In genomic region chr2L:309177-309576, dm6 we compare ENCODE assay signal across 1 fruit fly cellular context.
A peak's percentile ranks its signal among the peaks of the same experiment; 100 is the strongest.
TF ChIP-seq lines count a peak whose summit lies in the region.

No protein-coding gene starts in this region.

TF ChIP-seq in whole organism, embryonic, 481 proteins besides CTCF, POLR2A, EP300 and RAD21 (continued from another document and continues in another):
- TF ChIP-seq CG30403 (GFP tag; optimal IDR thresholded peaks at IDR 0.05; lab: Kevin White, UChicago) = no peak
- peak; percentile 13 for TF ChIP-seq gro (GFP tag; optimal IDR thresholded peaks at IDR 0.05; lab: Kevin White, UChicago)
- TF ChIP-seq CG4854 (GFP tag; optimal IDR thresholded peaks at IDR 0.05; lab: Kevin White, UChicago) = no peak
- TF ChIP-seq CG18476 (GFP tag; optimal IDR thresholded peaks at IDR 0.05; lab: Kevin White, UChicago) = no peak
- no peak for TF ChIP-seq CG15601 (tag; optimal IDR thresholded peaks at IDR 0.05; lab: Kevin White, UChicago)
- TF ChIP-seq sima (GFP tag; optimal IDR thresholded peaks at IDR 0.05; lab: Kevin White, UChicago) = no peak
- no peak for TF ChIP-seq CG4424 (GFP tag; optimal IDR thresholded peaks at IDR 0.05; lab: Kevin White, UChicago)
- TF ChIP-seq insv (GFP tag; optimal IDR thresholded peaks at IDR 0.05; lab: Kevin White, UChicago) = no peak
- TF ChIP-seq Side (GFP tag; optimal IDR thresholded peaks at IDR 0.05; lab: Kevin White, UChicago) = no peak
- TF ChIP-seq CG7928 (GFP tag; optimal IDR thresholded peaks at IDR 0.05; lab: Kevin White, UChicago) = no peak
- TF ChIP-seq CG2678 (tag; optimal IDR thresholded peaks at IDR 0.05; lab: Kevin White, UChicago) = peak; percentile 38
- no peak for TF ChIP-seq btn (GFP tag; optimal IDR thresholded peaks at IDR 0.05; lab: Kevin White, UChicago)
- TF ChIP-seq CG15514 (GFP tag; optimal IDR thresholded peaks at IDR 0.05; lab: Kevin White, UChicago) = no peak
- no peak for TF ChIP-seq Rx (GFP tag; IDR thresholded peaks at IDR 0.05; lab: Robert Waterston, UW)
- TF ChIP-seq unpg (GFP tag; optimal IDR thresholded peaks at IDR 0.05; lab: Kevin White, UChicago) = no peak
- TF ChIP-seq CG8478 (optimal IDR thresholded peaks at IDR 0.05; lab: Kevin White, UChicago) = no peak
- TF ChIP-seq ind (GFP tag; optimal IDR thresholded peaks at IDR 0.05; lab: Kevin White, UChicago) = peak; percentile 13
- peak; percentile 38 for TF ChIP-seq gem (tag; optimal IDR thresholded peaks at IDR 0.05; lab: Kevin White, UChicago)
- TF ChIP-seq vvl (GFP tag; IDR thresholded peaks at IDR 0.05; lab: Robert Waterston, UW) = peak; percentile 12; the same call in 1 of the 2 replicates
- TF ChIP-seq Myb (GFP tag; optimal IDR thresholded peaks at IDR 0.05; lab: Kevin White, UChicago) = no peak
- TF ChIP-seq CG8359 (GFP tag; optimal IDR thresholded peaks at IDR 0.05; lab: Kevin White, UChicago; ENCODE audit: borderline replicate concordance) = no peak
- TF ChIP-seq CG14860 (GFP tag; IDR thresholded peaks at IDR 0.05; lab: Robert Waterston, UW; ENCODE audit: partially characterized antibody) = no peak
- TF ChIP-seq gsb (GFP tag; IDR thresholded peaks at IDR 0.05; lab: Robert Waterston, UW) = no peak
- TF ChIP-seq E2f1 (GFP tag; IDR thresholded peaks at IDR 0.05; lab: Robert Waterston, UW) = peak; percentile 10; the same call in 1 of the 2 replicates
- TF ChIP-seq nerfin-2 (GFP tag; IDR thresholded peaks at IDR 0.05; lab: Robert Waterston, UW; ENCODE audit: partially characterized antibody) = no peak
- peak; percentile 33 for TF ChIP-seq CG7839 (tag; optimal IDR thresholded peaks at IDR 0.05; lab: Kevin White, UChicago)
- TF ChIP-seq sens (GFP tag; lab: Kevin White, UChicago) = peak; percentile 62
- no peak for TF ChIP-seq CG17328 (GFP tag; IDR thresholded peaks at IDR 0.05; lab: Robert Waterston, UW)
- TF ChIP-seq HmgD (GFP tag; optimal IDR thresholded peaks at IDR 0.05; lab: Kevin White, UChicago) = no peak
- TF ChIP-seq Dad (GFP tag; optimal IDR thresholded peaks at IDR 0.05; lab: Kevin White, UChicago) = no peak
- TF ChIP-seq CG3995 (GFP tag; optimal IDR thresholded peaks at IDR 0.05; lab: Kevin White, UChicago) = no peak
- no peak for TF ChIP-seq Max (GFP tag; optimal IDR thresholded peaks at IDR 0.05; lab: Kevin White, UChicago)
- TF ChIP-seq CG17385 (GFP tag; optimal IDR thresholded peaks at IDR 0.05; lab: Kevin White, UChicago) = peak; percentile 28
- no peak for TF ChIP-seq bowl (GFP tag; IDR thresholded peaks at IDR 0.05; lab: Robert Waterston, UW)
- no peak for TF ChIP-seq esg (GFP tag; conservative IDR thresholded peaks at IDR 0.05; lab: Robert Waterston, UW)
- TF ChIP-seq Adf1 (GFP tag; IDR thresholded peaks at IDR 0.05; lab: Robert Waterston, UW) = no peak
- no peak for TF ChIP-seq Kr (GFP tag; optimal IDR thresholded peaks at IDR 0.05; lab: Kevin White, UChicago)
- TF ChIP-seq kay (GFP tag; optimal IDR thresholded peaks at IDR 0.05; lab: Kevin White, UChicago) = no peak
- no peak for TF ChIP-seq Scr (GFP tag; IDR thresholded peaks at IDR 0.05; lab: Robert Waterston, UW; ENCODE audit: partially characterized antibody)
- TF ChIP-seq CG11695 (GFP tag; IDR thresholded peaks at IDR 0.05; lab: Robert Waterston, UW) = no peak; the same call in 2 of the 3 replicates
- peak; percentile 2 for TF ChIP-seq CG16815 (GFP tag; optimal IDR thresholded peaks at IDR 0.05; lab: Kevin White, UChicago)
- peak; percentile 30 for TF ChIP-seq Dek (tag; optimal IDR thresholded peaks at IDR 0.05; lab: Kevin White, UChicago)
- TF ChIP-seq CG6175 (GFP tag; IDR thresholded peaks at IDR 0.05; lab: Robert Waterston, UW) = no peak
- TF ChIP-seq Vsx1 (GFP tag; optimal IDR thresholded peaks at IDR 0.05; lab: Kevin White, UChicago) = no peak
- peak; percentile 19 for TF ChIP-seq Meics (GFP tag; optimal IDR thresholded peaks at IDR 0.05; lab: Kevin White, UChicago)
- TF ChIP-seq CG10366 (GFP tag; IDR thresholded peaks at IDR 0.05; lab: Robert Waterston, UW) = no peak
- TF ChIP-seq tna (GFP tag; IDR thresholded peaks at IDR 0.05; lab: Robert Waterston, UW; ENCODE audit: partially characterized antibody) = no peak
- TF ChIP-seq Hey (tag; optimal IDR thresholded peaks at IDR 0.05; lab: Kevin White, UChicago) = no peak
- no peak for TF ChIP-seq CG43689 (GFP tag; IDR thresholded peaks at IDR 0.05; lab: Robert Waterston, UW)
- no peak for TF ChIP-seq Mes4 (GFP tag; optimal IDR thresholded peaks at IDR 0.05; lab: Kevin White, UChicago)
- TF ChIP-seq CG9876 (GFP tag; optimal IDR thresholded peaks at IDR 0.05; lab: Kevin White, UChicago) = no peak
- no peak for TF ChIP-seq CG11398 (GFP tag; optimal IDR thresholded peaks at IDR 0.05; lab: Kevin White, UChicago)
- no peak for TF ChIP-seq ato (GFP tag; IDR thresholded peaks at IDR 0.05; lab: Robert Waterston, UW; ENCODE audit: partially characterized antibody)
- no peak for TF ChIP-seq TFAM (GFP tag; optimal IDR thresholded peaks at IDR 0.05; lab: Kevin White, UChicago)
- TF ChIP-seq CG4617 (GFP tag; optimal IDR thresholded peaks at IDR 0.05; lab: Kevin White, UChicago; ENCODE audit: borderline replicate concordance) = no peak
- TF ChIP-seq fru (optimal IDR thresholded peaks at IDR 0.05; lab: Kevin White, UChicago) = no peak
- TF ChIP-seq CG12071 (GFP tag; optimal IDR thresholded peaks at IDR 0.05; lab: Kevin White, UChicago) = no peak
- no peak for TF ChIP-seq dimm (GFP tag; IDR thresholded peaks at IDR 0.05; lab: Robert Waterston, UW)
- TF ChIP-seq HLH54F (GFP tag; optimal IDR thresholded peaks at IDR 0.05; lab: Kevin White, UChicago) = peak; percentile 18
- no peak for TF ChIP-seq Poxn (GFP tag; IDR thresholded peaks at IDR 0.05; lab: Robert Waterston, UW)
- no peak for TF ChIP-seq onecut (GFP tag; IDR thresholded peaks at IDR 0.05; lab: Robert Waterston, UW)
- TF ChIP-seq ssp (GFP tag; IDR thresholded peaks at IDR 0.05; lab: Robert Waterston, UW) = no peak
- TF ChIP-seq bcd (GFP tag; optimal IDR thresholded peaks at IDR 0.05; lab: Kevin White, UChicago) = no peak
- no peak for TF ChIP-seq ranshi (GFP tag; IDR thresholded peaks at IDR 0.05; lab: Robert Waterston, UW)
- no peak for TF ChIP-seq CHES-1-like (GFP tag; optimal IDR thresholded peaks at IDR 0.05; lab: Kevin White, UChicago)
- TF ChIP-seq hb (GFP tag; IDR thresholded peaks at IDR 0.05; lab: Robert Waterston, UW; ENCODE audit: partially characterized antibody) = no peak
- TF ChIP-seq inv (GFP tag; IDR thresholded peaks at IDR 0.05; lab: Robert Waterston, UW; ENCODE audit: partially characterized antibody) = no peak
- TF ChIP-seq Mrtf (GFP tag; IDR thresholded peaks at IDR 0.05; lab: Robert Waterston, UW) = no peak
- TF ChIP-seq pnt (GFP tag; optimal IDR thresholded peaks at IDR 0.05; lab: Kevin White, UChicago) = no peak
- no peak for TF ChIP-seq CG11247 (GFP tag; IDR thresholded peaks at IDR 0.05; lab: Robert Waterston, UW)
- TF ChIP-seq CG3281 (GFP tag; optimal IDR thresholded peaks at IDR 0.05; lab: Kevin White, UChicago) = no peak
- TF ChIP-seq CG31224 (GFP tag; IDR thresholded peaks at IDR 0.05; lab: Robert Waterston, UW) = no peak
- TF ChIP-seq CG18599 (GFP tag; optimal IDR thresholded peaks at IDR 0.05; lab: Kevin White, UChicago) = peak; percentile 37
- no peak for TF ChIP-seq Sox100B (GFP tag; optimal IDR thresholded peaks at IDR 0.05; lab: Kevin White, UChicago)
- no peak for TF ChIP-seq Lhr (GFP tag; optimal IDR thresholded peaks at IDR 0.05; lab: Kevin White, UChicago)
- peak; percentile 29; the same call in 1 of the 2 replicates for TF ChIP-seq CG9932 (GFP tag; IDR thresholded peaks at IDR 0.05; lab: Robert Waterston, UW)
- TF ChIP-seq E2f2 (GFP tag; IDR thresholded peaks at IDR 0.05; lab: Robert Waterston, UW) = no peak
- no peak for TF ChIP-seq Tbp (GFP tag; optimal IDR thresholded peaks at IDR 0.05; lab: Kevin White, UChicago)
- TF ChIP-seq jumu (GFP tag; optimal IDR thresholded peaks at IDR 0.05; lab: Kevin White, UChicago) = no peak
- TF ChIP-seq yki (optimal IDR thresholded peaks at IDR 0.05; lab: Kevin White, UChicago) = no peak
- TF ChIP-seq sqz (GFP tag; optimal IDR thresholded peaks at IDR 0.05; lab: Kevin White, UChicago) = no peak
- no peak for TF ChIP-seq dpn (GFP tag; optimal IDR thresholded peaks at IDR 0.05; lab: Kevin White, UChicago)
- no peak for TF ChIP-seq CG11085 (GFP tag; IDR thresholded peaks at IDR 0.05; lab: Robert Waterston, UW)
- TF ChIP-seq br (optimal IDR thresholded peaks at IDR 0.05; lab: Kevin White, UChicago) = no peak
- TF ChIP-seq CG1832 (GFP tag; optimal IDR thresholded peaks at IDR 0.05; lab: Kevin White, UChicago) = no peak
- TF ChIP-seq CG3726 (GFP tag; IDR thresholded peaks at IDR 0.05; lab: Robert Waterston, UW) = no peak
- TF ChIP-seq Lpt (GFP tag; optimal IDR thresholded peaks at IDR 0.05; lab: Kevin White, UChicago) = no peak
- no peak for TF ChIP-seq CG1603 (tag; optimal IDR thresholded peaks at IDR 0.05; lab: Kevin White, UChicago)
- TF ChIP-seq CG12219 (GFP tag; optimal IDR thresholded peaks at IDR 0.05; lab: Kevin White, UChicago) = no peak
- peak; percentile 54 for TF ChIP-seq lmd (GFP tag; IDR thresholded peaks at IDR 0.05; lab: Robert Waterston, UW)
- TF ChIP-seq NfI (GFP tag; optimal IDR thresholded peaks at IDR 0.05; lab: Kevin White, UChicago) = no peak
- TF ChIP-seq CG11723 (GFP tag; optimal IDR thresholded peaks at IDR 0.05; lab: Kevin White, UChicago) = no peak
- TF ChIP-seq en (GFP tag; optimal IDR thresholded peaks at IDR 0.05; lab: Kevin White, UChicago) = no peak
- TF ChIP-seq CG12104 (GFP tag; optimal IDR thresholded peaks at IDR 0.05; lab: Kevin White, UChicago) = no peak
- no peak for TF ChIP-seq repo (GFP tag; optimal IDR thresholded peaks at IDR 0.05; lab: Kevin White, UChicago)
- TF ChIP-seq CrebB (tag; optimal IDR thresholded peaks at IDR 0.05; lab: Kevin White, UChicago) = no peak
- TF ChIP-seq CG17612 (GFP tag; IDR thresholded peaks at IDR 0.05; lab: Robert Waterston, UW) = no peak
- no peak for TF ChIP-seq CG17912 (GFP tag; optimal IDR thresholded peaks at IDR 0.05; lab: Kevin White, UChicago)
- TF ChIP-seq abd-A (tag; optimal IDR thresholded peaks at IDR 0.05; lab: Kevin White, UChicago) = no peak
- TF ChIP-seq Dll (GFP tag; IDR thresholded peaks at IDR 0.05; lab: Robert Waterston, UW; ENCODE audit: partially characterized antibody) = no peak
- TF ChIP-seq CG7372 (GFP tag; IDR thresholded peaks at IDR 0.05; lab: Robert Waterston, UW) = no peak
- no peak for TF ChIP-seq CG14965 (GFP tag; optimal IDR thresholded peaks at IDR 0.05; lab: Kevin White, UChicago; ENCODE audit: borderline replicate concordance)
- peak; percentile 8 for TF ChIP-seq CG9609 (GFP tag; optimal IDR thresholded peaks at IDR 0.05; lab: Kevin White, UChicago)
- peak; percentile 18 for TF ChIP-seq dmrt99B (tag; optimal IDR thresholded peaks at IDR 0.05; lab: Kevin White, UChicago)
- no peak for TF ChIP-seq Opbp (GFP tag; IDR thresholded peaks at IDR 0.05; lab: Robert Waterston, UW; ENCODE audit: partially characterized antibody)
- peak; percentile 80 for TF ChIP-seq Med (GFP tag; lab: Kevin White, UChicago)
- TF ChIP-seq CG30020 (tag; optimal IDR thresholded peaks at IDR 0.05; lab: Kevin White, UChicago) = no peak
- no peak for TF ChIP-seq CG5953 (GFP tag; IDR thresholded peaks at IDR 0.05; lab: Robert Waterston, UW)
- peak in 1 of 2 experiments; percentile 59 for TF ChIP-seq eve (GFP tag; optimal IDR thresholded peaks at IDR 0.05; lab: Kevin White, UChicago)
- no peak for TF ChIP-seq CG3847 (GFP tag; IDR thresholded peaks at IDR 0.05; lab: Robert Waterston, UW)
- no peak for TF ChIP-seq Hr78 (GFP tag; optimal IDR thresholded peaks at IDR 0.05; lab: Kevin White, UChicago)
- no peak for TF ChIP-seq Fer2 (tag; optimal IDR thresholded peaks at IDR 0.05; lab: Kevin White, UChicago)
- TF ChIP-seq CkIIα-i1 (GFP tag; IDR thresholded peaks at IDR 0.05; lab: Robert Waterston, UW) = no peak
- peak; percentile 6 for TF ChIP-seq ewg (GFP tag; optimal IDR thresholded peaks at IDR 0.05; lab: Kevin White, UChicago)
- TF ChIP-seq grau (tag; optimal IDR thresholded peaks at IDR 0.05; lab: Kevin White, UChicago) = peak; percentile 23
- TF ChIP-seq CG1602 (GFP tag; optimal IDR thresholded peaks at IDR 0.05; lab: Kevin White, UChicago) = no peak
- TF ChIP-seq tgo (GFP tag; IDR thresholded peaks at IDR 0.05; lab: Robert Waterston, UW) = no peak
- peak; percentile 90 for TF ChIP-seq Ets65A (GFP tag; lab: Kevin White, UChicago)
- no peak for TF ChIP-seq Bgb (GFP tag; IDR thresholded peaks at IDR 0.05; lab: Robert Waterston, UW; ENCODE audit: partially characterized antibody)
- TF ChIP-seq Elba2 (GFP tag; optimal IDR thresholded peaks at IDR 0.05; lab: Kevin White, UChicago) = no peak
- TF ChIP-seq Hsf (GFP tag; optimal IDR thresholded peaks at IDR 0.05; lab: Kevin White, UChicago) = peak; percentile 4
- no peak for TF ChIP-seq slp2 (GFP tag; optimal IDR thresholded peaks at IDR 0.05; lab: Kevin White, UChicago)
- TF ChIP-seq Dip3 (GFP tag; optimal IDR thresholded peaks at IDR 0.05; lab: Kevin White, UChicago) = peak; percentile 16
- no peak for TF ChIP-seq CG31441 (GFP tag; IDR thresholded peaks at IDR 0.05; lab: Robert Waterston, UW)
- TF ChIP-seq CG16813 (GFP tag; IDR thresholded peaks at IDR 0.05; lab: Robert Waterston, UW; ENCODE audit: partially characterized antibody) = no peak
- no peak for TF ChIP-seq Doc2 (GFP tag; IDR thresholded peaks at IDR 0.05; lab: Robert Waterston, UW)
- TF ChIP-seq CG11093 (GFP tag; IDR thresholded peaks at IDR 0.05; lab: Robert Waterston, UW) = no peak
- no peak for TF ChIP-seq lab (GFP tag; optimal IDR thresholded peaks at IDR 0.05; lab: Kevin White, UChicago)
- TF ChIP-seq fd96Cb (tag; optimal IDR thresholded peaks at IDR 0.05; lab: Kevin White, UChicago) = no peak
- TF ChIP-seq rib (GFP tag; IDR thresholded peaks at IDR 0.05; lab: Robert Waterston, UW) = no peak
- TF ChIP-seq MBD-R2 (GFP tag; IDR thresholded peaks at IDR 0.05; lab: Robert Waterston, UW) = 0 out of 2 replicates have a peak, but pooled peaks have one; percentile 7
- 0 out of 3 replicates have a peak, but pooled peaks have one; percentile 43 for TF ChIP-seq CG11456 (GFP tag; IDR thresholded peaks at IDR 0.05; lab: Robert Waterston, UW)
- no peak for TF ChIP-seq bigmax (GFP tag; optimal IDR thresholded peaks at IDR 0.05; lab: Kevin White, UChicago)
- TF ChIP-seq CG2116 (GFP tag; optimal IDR thresholded peaks at IDR 0.05; lab: Kevin White, UChicago) = no peak
- no peak for TF ChIP-seq da (GFP tag; optimal IDR thresholded peaks at IDR 0.05; lab: Kevin White, UChicago)
- no peak for TF ChIP-seq cato (GFP tag; optimal IDR thresholded peaks at IDR 0.05; lab: Kevin White, UChicago; ENCODE audit: borderline replicate concordance)
- no peak for TF ChIP-seq CG32767 (GFP tag; IDR thresholded peaks at IDR 0.05; lab: Robert Waterston, UW)
- no peak for TF ChIP-seq tup (GFP tag; optimal IDR thresholded peaks at IDR 0.05; lab: Kevin White, UChicago)
